Fruit fly (Drosophila melanogaster) whole organism, embryonic: ENCODE data around the gene Tailor.

Experiments used
- CG10274 ChIP-seq: fragments of 200-800 bp; sonication (Bioruptor generic); optimal IDR thresholded peaks from 3 replicates; lab custom pipeline; 2017; ENCODE audit warnings: missing biosample characterization, mild to moderate bottlenecking, missing genetic modification characterization
- CG11695 ChIP-seq: fragments of 200-800 bp; sonication (Bioruptor generic); IDR thresholded peaks from 3 replicates; pipeline ENCODE4 v1.3.6; 2022; ENCODE audit warnings: missing biosample characterization, missing genetic modification characterization
- CG12071 ChIP-seq: fragments of 200-800 bp; sonication (Bioruptor generic); optimal IDR thresholded peaks from 3 replicates; lab custom pipeline; 2018; ENCODE audit warnings: missing biosample characterization, mild to moderate bottlenecking, missing genetic modification characterization
- CG12155 ChIP-seq: fragments of 200-800 bp; sonication (Bioruptor generic); optimal IDR thresholded peaks from 3 replicates; lab custom pipeline; 2016; ENCODE audit warnings: missing biosample characterization, missing genetic modification characterization
- CG12659 ChIP-seq: fragments of 200-800 bp; sonication (Bioruptor generic); optimal IDR thresholded peaks from 3 replicates; lab custom pipeline; 2017; ENCODE audit warnings: mild to moderate bottlenecking, missing biosample characterization, missing genetic modification reagents, missing genetic modification characterization
- CG12942 ChIP-seq: fragments of 200-800 bp; sonication (Bioruptor generic); optimal IDR thresholded peaks from 3 replicates; lab custom pipeline; 2016; ENCODE audit warnings: missing biosample characterization, missing genetic modification characterization
- CG15073 ChIP-seq: fragments of 200-800 bp; sonication (Bioruptor generic); optimal IDR thresholded peaks from 2 replicates; lab custom pipeline; 2016; ENCODE audit warnings: missing biosample characterization, missing genetic modification characterization
- CG1647 ChIP-seq: fragments of 200-800 bp; sonication (Bioruptor generic); optimal IDR thresholded peaks from 3 replicates; lab custom pipeline; 2016; ENCODE audit warnings: missing biosample characterization, missing genetic modification characterization
- CG16815 ChIP-seq: fragments of 200-800 bp; sonication (Bioruptor generic); optimal IDR thresholded peaks from 3 replicates; lab custom pipeline; 2017; ENCODE audit warnings: missing biosample characterization, mild to moderate bottlenecking, missing genetic modification characterization
- CG17186 ChIP-seq: fragments of 200-800 bp; sonication (Bioruptor generic); optimal IDR thresholded peaks from 3 replicates; lab custom pipeline; 2017; ENCODE audit warnings: missing biosample characterization, missing genetic modification reagents, missing genetic modification characterization
- CG18262 ChIP-seq: fragments of 200-800 bp; optimal IDR thresholded peaks from 3 replicates; lab custom pipeline; 2019; ENCODE audit warnings: missing biosample characterization, mild to moderate bottlenecking, missing genetic modification characterization, moderate library complexity
- CG2875 ChIP-seq: fragments of 200-800 bp; sonication (Bioruptor generic); optimal IDR thresholded peaks from 2 replicates; lab custom pipeline; 2017; ENCODE audit warnings: missing biosample characterization, mild to moderate bottlenecking, missing genetic modification characterization, missing genetic modification reagents
- CG30403 ChIP-seq: fragments of 200-800 bp; sonication (Bioruptor generic); optimal IDR thresholded peaks from 3 replicates; lab custom pipeline; 2016; ENCODE audit warnings: missing biosample characterization, missing genetic modification characterization
- CG3065 ChIP-seq: fragments of 200-800 bp; sonication (Bioruptor generic); optimal IDR thresholded peaks from 2 replicates; lab custom pipeline; 2016; ENCODE audit warnings: missing biosample characterization, missing genetic modification characterization
- CG3838 ChIP-seq: fragments of 200-800 bp; sonication (Bioruptor generic); optimal IDR thresholded peaks from 3 replicates; lab custom pipeline; 2016; ENCODE audit warnings: missing biosample characterization, missing genetic modification characterization
- CG7556 ChIP-seq: fragments of 200-800 bp; sonication (Bioruptor generic); optimal IDR thresholded peaks from 2 replicates; lab custom pipeline; 2017; ENCODE audit warnings: missing biosample characterization, mild to moderate bottlenecking, missing genetic modification characterization
- CG7745 ChIP-seq: fragments of 200-800 bp; sonication (Bioruptor generic); optimal IDR thresholded peaks from 2 replicates; lab custom pipeline; 2018; ENCODE audit warnings: missing biosample characterization, mild to moderate bottlenecking, missing genetic modification characterization, moderate library complexity
- CG7963 ChIP-seq: fragments of 200-800 bp; sonication (Bioruptor generic); IDR thresholded peaks from 3 replicates; pipeline ENCODE4 v1.3.6; 2022; ENCODE audit warnings: missing biosample characterization, missing genetic modification characterization; ENCODE audit not compliant: partially characterized antibody
- Deaf1 ChIP-seq: fragments of 200-800 bp; optimal IDR thresholded peaks from 3 replicates; lab custom pipeline; 2019; ENCODE audit warnings: missing biosample characterization, mild to moderate bottlenecking, missing genetic modification characterization, moderate library complexity
- Dfd ChIP-seq, 2 experiments: fragments of >200 bp; optimal IDR thresholded peaks; 2 replicates each; lab custom pipeline; 2017; ENCODE audit warnings: missing biosample characterization in 2 of 2, missing genetic modification characterization in 2 of 2
- Gsc ChIP-seq: fragments of 200-800 bp; sonication (Bioruptor generic); IDR thresholded peaks from 2 replicates; pipeline ENCODE4 v1.3.6; 2022; ENCODE audit warnings: missing biosample characterization, missing genetic modification characterization
- HLH3B ChIP-seq: fragments of 200-800 bp; sonication (Bioruptor generic); IDR thresholded peaks from 2 replicates; pipeline ENCODE4 v1.3.6; 2022; ENCODE audit warnings: missing biosample characterization, missing genetic modification characterization
- Hey ChIP-seq: fragments of 200-800 bp; sonication (Bioruptor generic); optimal IDR thresholded peaks from 3 replicates; lab custom pipeline; 2018; ENCODE audit warnings: missing biosample characterization, mild to moderate bottlenecking, missing genetic modification characterization
- Hr39 ChIP-seq: fragments of >200 bp; optimal IDR thresholded peaks from 2 replicates; lab custom pipeline; 2017
- Hr51 ChIP-seq, 2 experiments: fragments of 200-800 bp; sonication (Bioruptor generic); optimal IDR thresholded peaks; 2 replicates in 1 of 2; 3 replicates in 1 of 2; lab custom pipeline; 2016 to 2018; ENCODE audit warnings: missing biosample characterization in 2 of 2, missing genetic modification characterization in 2 of 2, mild to moderate bottlenecking in 1 of 2, moderate library complexity in 1 of 2
- Jarid2 ChIP-seq: fragments of 200-800 bp; sonication (Bioruptor generic); optimal IDR thresholded peaks from 3 replicates; lab custom pipeline; 2017; ENCODE audit warnings: mild to moderate bottlenecking, missing biosample characterization, missing genetic modification reagents, missing genetic modification characterization
- Kr ChIP-seq: fragments of 200-800 bp; sonication (Bioruptor generic); optimal IDR thresholded peaks from 2 replicates; lab custom pipeline; 2017; ENCODE audit warnings: missing biosample characterization, mild to moderate bottlenecking, missing genetic modification characterization
- Lpt ChIP-seq: fragments of >200 bp; optimal IDR thresholded peaks from 2 replicates; lab custom pipeline; 2018; ENCODE audit warnings: missing biosample characterization, missing genetic modification characterization
- Mad ChIP-seq: fragments of 200-800 bp; sonication (Bioruptor generic); optimal IDR thresholded peaks from 2 replicates; lab custom pipeline; 2016; ENCODE audit warnings: missing biosample characterization, missing genetic modification characterization
- Meics ChIP-seq: fragments of 200-800 bp; sonication (Bioruptor generic); optimal IDR thresholded peaks from 2 replicates; lab custom pipeline; 2017; ENCODE audit warnings: missing biosample characterization, mild to moderate bottlenecking, missing genetic modification characterization
- Nf-YC ChIP-seq: fragments of 200-800 bp; optimal IDR thresholded peaks from 3 replicates; lab custom pipeline; 2019; ENCODE audit warnings: missing biosample characterization, mild to moderate bottlenecking, missing genetic modification characterization, moderate library complexity
- Optix ChIP-seq: fragments of 200-800 bp; sonication (Bioruptor generic); IDR thresholded peaks from 3 replicates; pipeline ENCODE4 v1.3.6; 2022; ENCODE audit warnings: missing biosample characterization, missing genetic modification characterization
- Ravus ChIP-seq: fragments of 200-800 bp; sonication (Bioruptor generic); IDR thresholded peaks from 2 replicates; pipeline ENCODE4 v1.3.6; 2022; ENCODE audit warnings: missing biosample characterization, missing genetic modification characterization
- amos ChIP-seq: fragments of 200-800 bp; sonication (Bioruptor generic); IDR thresholded peaks from 2 replicates; pipeline ENCODE4 v1.3.6; 2022; ENCODE audit warnings: missing biosample characterization, missing genetic modification characterization; ENCODE audit not compliant: partially characterized antibody
- ash1 ChIP-seq: fragments of 200-800 bp; sonication (Bioruptor generic); optimal IDR thresholded peaks from 2 replicates; lab custom pipeline; 2018; ENCODE audit warnings: missing biosample characterization, mild to moderate bottlenecking, missing genetic modification characterization
- btn ChIP-seq: fragments of 200-800 bp; sonication (Bioruptor generic); optimal IDR thresholded peaks from 2 replicates; lab custom pipeline; 2016; ENCODE audit warnings: missing biosample characterization, missing genetic modification characterization
- cad ChIP-seq: fragments of >200 bp; optimal IDR thresholded peaks from 2 replicates; lab custom pipeline; 2017; ENCODE audit warnings: missing biosample characterization, missing genetic modification characterization
- en ChIP-seq: fragments of 200-800 bp; sonication (Bioruptor generic); optimal IDR thresholded peaks from 2 replicates; lab custom pipeline; 2016; ENCODE audit warnings: missing biosample characterization, missing genetic modification characterization
- gcm2 ChIP-seq: fragments of 200-800 bp; sonication (Bioruptor generic); optimal IDR thresholded peaks from 2 replicates; lab custom pipeline; 2016; ENCODE audit warnings: missing biosample characterization, missing genetic modification characterization
- gfzf ChIP-seq: fragments of 200-800 bp; sonication (Bioruptor generic); optimal IDR thresholded peaks from 2 replicates; lab custom pipeline; 2016; ENCODE audit warnings: missing biosample characterization, mild to moderate bottlenecking, missing genetic modification characterization, moderate library complexity
- gsb-n ChIP-seq: fragments of 200-800 bp; sonication (Bioruptor generic); optimal IDR thresholded peaks from 3 replicates; lab custom pipeline; 2018; ENCODE audit warnings: missing biosample characterization, mild to moderate bottlenecking, missing genetic modification characterization
- ind ChIP-seq: fragments of 200-800 bp; sonication (Bioruptor generic); optimal IDR thresholded peaks from 3 replicates; lab custom pipeline; 2016; ENCODE audit warnings: missing biosample characterization, missing genetic modification characterization
- insv ChIP-seq, 2 experiments: fragments of 200-800 bp; sonication (Bioruptor generic); optimal IDR thresholded peaks; 3 replicates each; lab custom pipeline; 2016 to 2018; ENCODE audit warnings: missing biosample characterization in 2 of 2, missing genetic modification characterization in 2 of 2
- lmd ChIP-seq: fragments of 200-800 bp; sonication (Bioruptor generic); IDR thresholded peaks from 2 replicates; pipeline ENCODE4 v1.3.6; 2022; ENCODE audit warnings: missing biosample characterization, missing genetic modification characterization
- lola ChIP-seq, 3 experiments: fragments of >200 bp in 2 of 3; fragments of 200-800 bp in 1 of 3; sonication (Bioruptor generic) in 1 of 3; optimal IDR thresholded peaks; 2 replicates each; lab custom pipeline; 2017 to 2019; ENCODE audit warnings: missing biosample characterization in 3 of 3, missing genetic modification characterization in 3 of 3, mild to moderate bottlenecking in 1 of 3, moderate library complexity in 1 of 3
- sc ChIP-seq, 3 experiments: fragments of >200 bp in 2 of 3; fragments of 200-800 bp in 1 of 3; sonication (Bioruptor generic) in 1 of 3; optimal IDR thresholded peaks; 2 replicates in 2 of 3; 3 replicates in 1 of 3; lab custom pipeline; 2017; ENCODE audit warnings: mild to moderate bottlenecking in 1 of 3, missing biosample characterization in 1 of 3, missing genetic modification characterization in 1 of 3, missing genetic modification reagents in 1 of 3
- so ChIP-seq: fragments of 200-800 bp; sonication (Bioruptor generic); IDR thresholded peaks from 3 replicates; pipeline ENCODE4 v1.3.6; 2022; ENCODE audit warnings: missing biosample characterization, missing genetic modification characterization
- toy ChIP-seq: fragments of 200-800 bp; sonication (Bioruptor generic); IDR thresholded peaks from 2 replicates; pipeline ENCODE4 v1.3.6; 2022; ENCODE audit warnings: missing biosample characterization, missing genetic modification characterization
- usp ChIP-seq: fragments of >200 bp; optimal IDR thresholded peaks from 2 replicates; lab custom pipeline; 2017; ENCODE audit warnings: missing biosample characterization, missing genetic modification characterization
- yki ChIP-seq: fragments of >200 bp; optimal IDR thresholded peaks from 3 replicates; lab custom pipeline; 2018
- zf30C ChIP-seq: fragments of 200-800 bp; sonication (Bioruptor generic); optimal IDR thresholded peaks from 3 replicates; lab custom pipeline; 2018; ENCODE audit warnings: missing biosample characterization, mild to moderate bottlenecking, missing genetic modification characterization

Gene Tailor

DNA sequence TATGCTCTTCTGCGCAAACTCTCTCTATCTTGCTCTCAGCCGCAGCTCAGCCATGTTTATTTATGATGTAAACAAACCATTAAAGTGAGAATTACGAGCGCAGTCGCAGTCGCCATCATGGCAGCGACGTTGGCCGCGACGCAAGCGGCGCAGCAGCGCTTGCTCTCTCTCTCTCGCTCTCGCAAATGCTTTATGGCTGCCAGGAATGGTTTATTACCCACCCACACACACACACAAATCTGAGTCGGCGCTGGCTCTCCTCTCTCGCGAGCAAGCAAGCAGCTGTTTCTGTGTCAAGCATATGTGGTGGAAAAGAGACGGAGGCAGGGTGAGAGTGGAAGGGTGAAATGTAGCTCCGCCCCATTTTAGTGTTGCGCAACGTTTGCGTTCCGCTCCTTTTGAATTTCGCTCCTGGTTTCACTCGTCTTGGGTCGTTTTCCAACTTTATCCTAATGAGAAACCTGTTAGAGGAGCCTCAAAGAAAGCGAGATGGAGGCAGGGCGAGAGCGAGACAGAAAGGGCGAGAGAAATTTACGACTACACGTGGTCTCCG lies 48.6 kb downstream of the Tailor start (continued):
- TF ChIP-seq ash1 (no peak), Jarid2 (GFP tag; lab: Kevin White, UChicago) (peak; percentile 43), CG18262 (peak; percentile 18), CG17186 (GFP tag; lab: Kevin White, UChicago) (no peak), lmd (GFP tag; lab: Robert Waterston, UW) (no peak), Optix (GFP tag; lab: Robert Waterston, UW) (no peak), CG3838 (no peak), CG3065 (GFP tag; lab: Kevin White, UChicago) (no peak), insv (GFP tag; optimal IDR thresholded peaks at IDR 0.05; lab: Kevin White, UChicago) (peak in 1 of 2 experiments; percentile 73), Mad (GFP tag; lab: Kevin White, UChicago) (no peak), zf30C (GFP tag; lab: Kevin White, UChicago) (no peak), btn (GFP tag; lab: Kevin White, UChicago) (no peak), Gsc (GFP tag; lab: Robert Waterston, UW) (no peak), Meics (GFP tag; lab: Kevin White, UChicago) (no peak), CG2875 (GFP tag; lab: Kevin White, UChicago) (no peak), cad (GFP tag; lab: Kevin White, UChicago) (peak; percentile 100), CG1647 (GFP tag; lab: Kevin White, UChicago) (no peak), Kr (GFP tag; lab: Kevin White, UChicago) (peak; percentile 100), CG7745 (tag; lab: Kevin White, UChicago) (no peak), CG12942 (no peak), CG15073 (GFP tag; lab: Kevin White, UChicago) (no peak), HLH3B (GFP tag; lab: Robert Waterston, UW) (no peak), Lpt (no peak), CG11695 (GFP tag; lab: Robert Waterston, UW) (no peak), gsb-n (tag; lab: Kevin White, UChicago) (peak; percentile 62), Hr39 (lab: Kevin White, UChicago) (no peak), Dfd (GFP tag; optimal IDR thresholded peaks at IDR 0.05; lab: Kevin White, UChicago) (no peak), sc (optimal IDR thresholded peaks at IDR 0.05; lab: Kevin White, UChicago) (no peak), sc (GFP tag; optimal IDR thresholded peaks at IDR 0.05; lab: Kevin White, UChicago) (no peak), CG12071 (GFP tag; lab: Kevin White, UChicago) (peak; percentile 3), CG16815 (GFP tag; lab: Kevin White, UChicago) (no peak), Hey (tag; lab: Kevin White, UChicago) (peak; percentile 13), CG12155 (no peak), gcm2 (GFP tag; lab: Kevin White, UChicago) (no peak), so (no peak), Hr51 (GFP tag; optimal IDR thresholded peaks at IDR 0.05; lab: Kevin White, UChicago) (peak in 1 of 2 experiments; percentile 22), toy (GFP tag; lab: Robert Waterston, UW) (no peak), CG12659 (GFP tag; lab: Kevin White, UChicago) (no peak), CG30403 (no peak), amos (0 out of 2 replicates have a peak, but pooled peaks have one; percentile 8), Deaf1 (tag; lab: Kevin White, UChicago) (no peak), CG10274 (no peak), CG7963 (GFP tag; lab: Robert Waterston, UW) (no peak), usp (no peak), Ravus (GFP tag; lab: Robert Waterston, UW) (no peak), lola (GFP tag; optimal IDR thresholded peaks at IDR 0.05; lab: Kevin White, UChicago) (no peak), gfzf (GFP tag; lab: Kevin White, UChicago) (no peak), en (GFP tag; lab: Kevin White, UChicago) (no peak), ind (GFP tag; lab: Kevin White, UChicago) (no peak), CG7556 (GFP tag; lab: Kevin White, UChicago) (no peak), Nf-YC (tag; lab: Kevin White, UChicago) (peak; percentile 95), yki (lab: Kevin White, UChicago) (peak; percentile 37)
